Fruit fly (Drosophila melanogaster) whole organism, embryonic: ENCODE data around the gene alpha-Est3.
A peak's percentile ranks its signal among the peaks of the same experiment; 100 is the strongest.

Experiments used
- Bteb2 ChIP-seq: fragments of 200-800 bp; sonication (Bioruptor generic); optimal IDR thresholded peaks from 2 replicates; lab custom pipeline; 2016; ENCODE audit warnings: missing biosample characterization, missing genetic modification characterization
- CG10959 ChIP-seq: fragments of 200-800 bp; sonication (Bioruptor generic); IDR thresholded peaks from 2 replicates; pipeline ENCODE4 v1.3.6; 2022; ENCODE audit warnings: missing biosample characterization, missing genetic modification characterization
- CG10979 ChIP-seq: fragments of 200-800 bp; sonication (Bioruptor generic); optimal IDR thresholded peaks from 2 replicates; lab custom pipeline; 2018; ENCODE audit warnings: missing biosample characterization, mild to moderate bottlenecking, missing genetic modification characterization, moderate library complexity
- CG11504 ChIP-seq: fragments of 200-800 bp; sonication (Bioruptor generic); optimal IDR thresholded peaks from 3 replicates; lab custom pipeline; 2019; ENCODE audit warnings: missing biosample characterization, mild to moderate bottlenecking, missing genetic modification characterization, moderate library complexity
- CG12942 ChIP-seq: fragments of 200-800 bp; sonication (Bioruptor generic); optimal IDR thresholded peaks from 3 replicates; lab custom pipeline; 2016; ENCODE audit warnings: missing biosample characterization, missing genetic modification characterization
- CG14667 ChIP-seq: fragments of 200-800 bp; sonication (Bioruptor generic); IDR thresholded peaks from 2 replicates; pipeline ENCODE4 v1.3.6; 2022; ENCODE audit warnings: missing biosample characterization, missing genetic modification characterization
- CG14710 ChIP-seq: fragments of 200-800 bp; sonication (Bioruptor generic); optimal IDR thresholded peaks from 3 replicates; lab custom pipeline; 2019; ENCODE audit warnings: missing biosample characterization, mild to moderate bottlenecking, missing genetic modification characterization, moderate library complexity
- CG14965 ChIP-seq: fragments of 200-800 bp; sonication (Bioruptor generic); optimal IDR thresholded peaks from 2 replicates; lab custom pipeline; 2016; ENCODE audit warnings: missing biosample characterization, missing genetic modification characterization, borderline replicate concordance
- CG17361 ChIP-seq: fragments of 200-800 bp; sonication (Bioruptor generic); IDR thresholded peaks from 3 replicates; pipeline ENCODE4 v1.3.6; 2022; ENCODE audit warnings: missing biosample characterization, missing genetic modification characterization
- CG18011 ChIP-seq: fragments of 200-800 bp; sonication (Bioruptor generic); optimal IDR thresholded peaks from 2 replicates; lab custom pipeline; 2017; ENCODE audit warnings: missing biosample characterization, missing genetic modification characterization, mild to moderate bottlenecking, moderate library complexity, missing genotype
- CG18262 ChIP-seq: fragments of 200-800 bp; optimal IDR thresholded peaks from 3 replicates; lab custom pipeline; 2019; ENCODE audit warnings: missing biosample characterization, mild to moderate bottlenecking, missing genetic modification characterization, moderate library complexity
- CG18476 ChIP-seq: fragments of 200-800 bp; sonication (Bioruptor generic); optimal IDR thresholded peaks from 2 replicates; lab custom pipeline; 2016; ENCODE audit warnings: missing biosample characterization, mild to moderate bottlenecking, missing genetic modification characterization
- CG32772 ChIP-seq: fragments of 200-800 bp; sonication (Bioruptor generic); IDR thresholded peaks from 2 replicates; pipeline ENCODE4 v1.3.6; 2022; ENCODE audit warnings: missing biosample characterization, missing genetic modification characterization
- CG33213 ChIP-seq: fragments of 200-800 bp; sonication (Bioruptor generic); optimal IDR thresholded peaks from 3 replicates; lab custom pipeline; 2016; ENCODE audit warnings: missing biosample characterization, missing genetic modification characterization
- CG3407 ChIP-seq: fragments of 200-800 bp; sonication (Bioruptor generic); optimal IDR thresholded peaks from 2 replicates; lab custom pipeline; 2018; ENCODE audit warnings: missing biosample characterization, mild to moderate bottlenecking, missing genetic modification characterization
- CG3726 ChIP-seq: fragments of 200-800 bp; sonication (Bioruptor generic); IDR thresholded peaks from 3 replicates; pipeline ENCODE4, ENCODE4 v1.3.6; 2022; ENCODE audit warnings: missing biosample characterization, missing genetic modification characterization
- CG42726 ChIP-seq: fragments of 200-800 bp; sonication (Bioruptor generic); IDR thresholded peaks from 2 replicates; pipeline ENCODE4 v1.3.6; 2022; ENCODE audit warnings: missing biosample characterization, missing genetic modification characterization; ENCODE audit not compliant: partially characterized antibody
- CG4328 ChIP-seq: fragments of 200-800 bp; sonication (Bioruptor generic); optimal IDR thresholded peaks from 3 replicates; lab custom pipeline; 2017; ENCODE audit warnings: missing biosample characterization, missing genetic modification reagents, missing genetic modification characterization
- CG6854 ChIP-seq: fragments of 200-800 bp; sonication (Bioruptor generic); optimal IDR thresholded peaks from 3 replicates; lab custom pipeline; 2017; ENCODE audit warnings: missing biosample characterization, mild to moderate bottlenecking, missing genetic modification characterization
- CG7372 ChIP-seq: fragments of 200-800 bp; sonication (Bioruptor generic); IDR thresholded peaks from 2 replicates; pipeline ENCODE4 v1.3.6; 2022; ENCODE audit warnings: missing biosample characterization, missing genetic modification characterization
- CG8089 ChIP-seq: fragments of 200-800 bp; sonication (Bioruptor generic); optimal IDR thresholded peaks from 3 replicates; lab custom pipeline; 2016; ENCODE audit warnings: missing biosample characterization, missing genetic modification characterization
- CG8281 ChIP-seq: fragments of 200-800 bp; sonication (Bioruptor generic); optimal IDR thresholded peaks from 2 replicates; lab custom pipeline; 2018; ENCODE audit warnings: missing biosample characterization, mild to moderate bottlenecking, missing genetic modification characterization, moderate library complexity
- CG8290 ChIP-seq, 3 experiments: fragments of 200-800 bp; sonication (Bioruptor generic); optimal IDR thresholded peaks; 2 replicates each; lab custom pipeline; 2016 to 2019; ENCODE audit warnings: missing biosample characterization in 3 of 3, missing genetic modification characterization in 3 of 3, mild to moderate bottlenecking in 2 of 3, moderate library complexity in 1 of 3
- CG8924 ChIP-seq: fragments of 200-800 bp; optimal IDR thresholded peaks from 3 replicates; lab custom pipeline; 2019; ENCODE audit warnings: missing biosample characterization, mild to moderate bottlenecking, missing genetic modification characterization, moderate library complexity
- CG9727 ChIP-seq: fragments of 200-800 bp; sonication (Bioruptor generic); optimal IDR thresholded peaks from 3 replicates; lab custom pipeline; 2017; ENCODE audit warnings: missing biosample characterization, mild to moderate bottlenecking, missing genetic modification characterization
- CHES-1-like ChIP-seq: fragments of 200-800 bp; sonication (Bioruptor generic); optimal IDR thresholded peaks from 2 replicates; lab custom pipeline; 2016; ENCODE audit warnings: missing biosample characterization, missing genetic modification characterization
- Doc3 ChIP-seq: fragments of 200-800 bp; sonication (Bioruptor generic); IDR thresholded peaks from 3 replicates; pipeline ENCODE4 v1.3.6; 2022; ENCODE audit warnings: missing biosample characterization, missing genetic modification characterization; ENCODE audit not compliant: partially characterized antibody
- Dref ChIP-seq: fragments of 200-800 bp; sonication (Bioruptor generic); IDR thresholded peaks from 2 replicates; pipeline ENCODE4 v1.3.6; 2022; ENCODE audit warnings: missing biosample characterization, missing genetic modification characterization
- Scr ChIP-seq: fragments of 200-800 bp; sonication (Bioruptor generic); IDR thresholded peaks from 2 replicates; pipeline ENCODE4 v1.3.6; 2022; ENCODE audit warnings: missing biosample characterization, missing genetic modification characterization; ENCODE audit not compliant: partially characterized antibody
- YL-1 ChIP-seq: fragments of 200-800 bp; sonication (Bioruptor generic); optimal IDR thresholded peaks from 3 replicates; lab custom pipeline; 2017; ENCODE audit warnings: missing biosample characterization, mild to moderate bottlenecking, missing genetic modification characterization
- ap ChIP-seq: fragments of 200-800 bp; sonication (Bioruptor generic); IDR thresholded peaks from 2 replicates; pipeline ENCODE4 v1.3.6; 2022; ENCODE audit warnings: missing biosample characterization, missing genetic modification characterization
- bcd ChIP-seq: fragments of 200-800 bp; sonication (Bioruptor generic); optimal IDR thresholded peaks from 2 replicates; lab custom pipeline; 2017; ENCODE audit warnings: missing biosample characterization, mild to moderate bottlenecking, missing genetic modification characterization
- chif ChIP-seq, 2 experiments: fragments of 200-800 bp; sonication (Bioruptor generic); optimal IDR thresholded peaks; 3 replicates each; lab custom pipeline; 2016; ENCODE audit warnings: missing biosample characterization in 2 of 2, missing genetic modification characterization in 2 of 2
- dysf ChIP-seq: fragments of 200-800 bp; sonication (Bioruptor generic); IDR thresholded peaks from 3 replicates; pipeline ENCODE4 v1.3.6; 2022; ENCODE audit warnings: missing biosample characterization, missing genetic modification characterization
- exex ChIP-seq: fragments of 200-800 bp; sonication (Bioruptor generic); optimal IDR thresholded peaks from 4 replicates; lab custom pipeline; 2018; ENCODE audit warnings: missing biosample characterization, mild to moderate bottlenecking, missing genetic modification characterization, moderate library complexity
- fd64A ChIP-seq: fragments of 200-800 bp; sonication (Bioruptor generic); optimal IDR thresholded peaks from 3 replicates; lab custom pipeline; 2018; ENCODE audit warnings: missing biosample characterization, mild to moderate bottlenecking, missing genetic modification characterization
- ftz-f1 ChIP-seq: fragments of 200-800 bp; sonication (Bioruptor generic); optimal IDR thresholded peaks from 2 replicates; lab custom pipeline; 2016; ENCODE audit warnings: missing biosample characterization, missing genetic modification characterization
- gro ChIP-seq: fragments of 200-800 bp; sonication (Bioruptor generic); optimal IDR thresholded peaks from 2 replicates; lab custom pipeline; 2016; ENCODE audit warnings: missing biosample characterization, missing genetic modification characterization
- hb ChIP-seq: fragments of 200-800 bp; sonication (Bioruptor generic); IDR thresholded peaks from 3 replicates; pipeline ENCODE4 v1.3.6; 2022; ENCODE audit warnings: missing biosample characterization, missing genetic modification characterization; ENCODE audit not compliant: partially characterized antibody
- knrl ChIP-seq: fragments of 200-800 bp; sonication (Bioruptor generic); IDR thresholded peaks from 3 replicates; pipeline ENCODE4 v1.3.6; 2022; ENCODE audit warnings: missing biosample characterization, missing genetic modification characterization; ENCODE audit not compliant: partially characterized antibody
- nau ChIP-seq: fragments of 200-800 bp; sonication (Bioruptor generic); optimal IDR thresholded peaks from 3 replicates; lab custom pipeline; 2017; ENCODE audit warnings: missing biosample characterization, mild to moderate bottlenecking, missing genetic modification characterization, missing genetic modification reagents
- nerfin-2 ChIP-seq: fragments of 200-800 bp; sonication (Bioruptor generic); IDR thresholded peaks from 2 replicates; pipeline ENCODE4 v1.3.6; 2022; ENCODE audit warnings: missing biosample characterization, missing genetic modification characterization; ENCODE audit not compliant: partially characterized antibody
- onecut ChIP-seq: fragments of 200-800 bp; sonication (Bioruptor generic); IDR thresholded peaks from 2 replicates; pipeline ENCODE4 v1.3.6; 2022; ENCODE audit warnings: missing biosample characterization, missing genetic modification characterization
- row ChIP-seq: fragments of 200-800 bp; sonication (Bioruptor generic); IDR thresholded peaks from 3 replicates; pipeline ENCODE4 v1.3.6; 2022; ENCODE audit warnings: missing biosample characterization, missing genetic modification characterization
- run ChIP-seq: fragments of 200-800 bp; sonication (Bioruptor generic); optimal IDR thresholded peaks from 3 replicates; lab custom pipeline; 2018; ENCODE audit warnings: missing biosample characterization, mild to moderate bottlenecking, missing genetic modification characterization
- sens-2 ChIP-seq: fragments of 200-800 bp; sonication (Bioruptor generic); IDR thresholded peaks from 2 replicates; pipeline ENCODE4 v1.3.6; 2022; ENCODE audit warnings: missing biosample characterization, missing genetic modification characterization
- stc ChIP-seq: fragments of 200-800 bp; sonication (Bioruptor generic); IDR thresholded peaks from 2 replicates; pipeline ENCODE4 v1.3.6; 2022; ENCODE audit warnings: missing biosample characterization, missing genetic modification characterization
- tin ChIP-seq: fragments of 200-800 bp; sonication (Bioruptor generic); optimal IDR thresholded peaks from 3 replicates; lab custom pipeline; 2016; ENCODE audit warnings: missing biosample characterization, missing genetic modification characterization
- tll ChIP-seq, 2 experiments: fragments of 200-800 bp in 1 of 2; fragments of >200 bp in 1 of 2; sonication (Bioruptor generic) in 1 of 2; optimal IDR thresholded peaks; 2 replicates each; lab custom pipeline; 2017 to 2019; ENCODE audit warnings: missing biosample characterization in 2 of 2, missing genetic modification characterization in 2 of 2, mild to moderate bottlenecking in 1 of 2, moderate library complexity in 1 of 2
- vvl ChIP-seq: fragments of 200-800 bp; sonication (Bioruptor generic); IDR thresholded peaks from 2 replicates; pipeline ENCODE4 v1.3.6; 2022; ENCODE audit warnings: missing biosample characterization, missing genetic modification characterization

alpha-Est3 gene

DNA sequence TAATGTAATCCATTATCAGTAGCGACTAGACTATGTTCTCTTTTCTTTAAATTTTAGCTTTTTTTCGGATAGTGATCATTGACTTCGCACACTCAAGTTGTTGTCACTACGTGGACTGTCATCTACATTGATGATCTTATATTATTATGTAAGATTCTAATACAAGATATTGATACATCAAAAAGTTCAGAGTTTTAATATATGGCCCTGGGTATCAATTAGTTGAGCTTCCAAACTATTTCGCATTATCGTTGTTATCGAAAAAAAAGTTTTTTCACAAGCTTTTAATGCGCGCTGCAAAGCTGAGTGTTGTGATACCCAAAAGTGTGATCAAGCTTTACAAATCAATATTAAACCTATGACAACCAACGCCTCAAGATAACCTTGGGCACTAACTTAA is 49.3 kb downstream of the alpha-Est3 start (continued):
- TF ChIP-seq CG8281 (tag; lab: Kevin White, UChicago) (no peak), CG11504 (tag; lab: Kevin White, UChicago) (peak; percentile 45), CHES-1-like (no peak), CG8290 (GFP tag; optimal IDR thresholded peaks at IDR 0.05; lab: Kevin White, UChicago) (no peak), CG8290 (tag; optimal IDR thresholded peaks at IDR 0.05; lab: Kevin White, UChicago) (peak in 1 of 2 experiments; percentile 60), nau (GFP tag; lab: Kevin White, UChicago) (no peak), CG9727 (GFP tag; lab: Kevin White, UChicago) (peak; percentile 4), CG8089 (GFP tag; lab: Kevin White, UChicago) (no peak), run (no peak), CG8924 (no peak), CG6854 (no peak), bcd (peak; percentile 9), nerfin-2 (GFP tag; lab: Robert Waterston, UW) (peak; percentile 78), tll (GFP tag; optimal IDR thresholded peaks at IDR 0.05; lab: Kevin White, UChicago) (no peak), CG14965 (GFP tag; lab: Kevin White, UChicago) (no peak), CG14710 (tag; lab: Kevin White, UChicago) (no peak), CG42726 (GFP tag; lab: Robert Waterston, UW) (no peak), vvl (GFP tag; lab: Robert Waterston, UW) (peak; percentile 34; the same call in 1 of the 2 replicates), tin (peak; percentile 4), exex (tag; lab: Kevin White, UChicago) (peak; percentile 58), Dref (peak; percentile 67), hb (GFP tag; lab: Robert Waterston, UW) (peak; percentile 71; the same call in 2 of the 3 replicates), Bteb2 (GFP tag; lab: Kevin White, UChicago) (no peak), CG12942 (no peak), onecut (GFP tag; lab: Robert Waterston, UW) (peak; percentile 83), Scr (peak; percentile 55), CG32772 (0 out of 2 replicates have a peak, but pooled peaks have one; percentile 15), row (peak; percentile 66), gro (GFP tag; lab: Kevin White, UChicago) (peak; percentile 67), CG18262 (tag; lab: Kevin White, UChicago) (no peak), chif (GFP tag; optimal IDR thresholded peaks at IDR 0.05; lab: Kevin White, UChicago) (no peak), CG14667 (no peak), fd64A (no peak), ftz-f1 (GFP tag; lab: Kevin White, UChicago) (peak; percentile 89), dysf (peak; percentile 32; the same call in 1 of the 3 replicates), CG10979 (no peak), CG3726 (GFP tag; lab: Robert Waterston, UW) (no peak), ap (GFP tag; lab: Robert Waterston, UW) (no peak), CG18011 (GFP tag; lab: Kevin White, UChicago) (peak; percentile 97), sens-2 (GFP tag; lab: Robert Waterston, UW) (no peak), CG10959 (no peak), knrl (GFP tag; lab: Robert Waterston, UW) (peak; percentile 33; the same call in 2 of the 3 replicates), CG3407 (no peak), CG4328 (GFP tag; lab: Kevin White, UChicago) (no peak), YL-1 (GFP tag; lab: Kevin White, UChicago) (no peak), CG33213 (GFP tag; lab: Kevin White, UChicago) (no peak), CG18476 (GFP tag; lab: Kevin White, UChicago) (peak; percentile 13), stc (no peak), CG17361 (GFP tag; lab: Robert Waterston, UW) (peak; percentile 33; the same call in 2 of the 3 replicates), CG7372 (GFP tag; lab: Robert Waterston, UW) (0 out of 2 replicates have a peak, but pooled peaks have one; percentile 6), Doc3 (no peak)
